Fruit fly (Drosophila melanogaster) whole organism, wandering third instar larva: ENCODE measurements around the gene CG14803.

ENCODE experiments used
- CG32264 ChIP-seq: fragments of 200-800 bp; sonication (Bioruptor generic); optimal IDR thresholded peaks from 2 replicates; lab custom pipeline; 2016; ENCODE audit warnings: missing biosample characterization, missing genetic modification characterization
- CG9705 ChIP-seq: fragments of 200-800 bp; sonication (Bioruptor generic); optimal IDR thresholded peaks from 2 replicates; lab custom pipeline; 2018; ENCODE audit warnings: missing biosample characterization, mild to moderate bottlenecking, missing genetic modification characterization
- Dfd ChIP-seq: fragments of >200 bp; optimal IDR thresholded peaks from 2 replicates; lab custom pipeline; 2017; ENCODE audit warnings: missing biosample characterization, missing genetic modification characterization
- Dif ChIP-seq: fragments of 200-275, 200-300 bp; sonication (Bioruptor generic); optimal IDR thresholded peaks from 2 replicates; lab custom pipeline; 2018; ENCODE audit warnings: missing biosample characterization, missing genetic modification characterization; ENCODE audit not compliant: partially characterized antibody
- GATAd ChIP-seq: sonication (Bioruptor generic); optimal IDR thresholded peaks from 2 replicates; lab custom pipeline; 2016; ENCODE audit warnings: missing biosample characterization, missing genetic modification characterization
- HLH106 ChIP-seq: fragments of 200-800 bp; optimal IDR thresholded peaks from 3 replicates; lab custom pipeline; 2019; ENCODE audit warnings: missing biosample characterization, mild to moderate bottlenecking, missing genetic modification characterization, moderate library complexity
- Hnf4 ChIP-seq: fragments of 200-800 bp; sonication (Bioruptor generic); optimal IDR thresholded peaks from 2 replicates; lab custom pipeline; 2016; ENCODE audit warnings: missing biosample characterization, mild to moderate bottlenecking, missing genetic modification characterization
- Hr78 ChIP-seq: fragments of >200 bp; optimal IDR thresholded peaks from 2 replicates; lab custom pipeline; 2017; ENCODE audit warnings: missing biosample characterization, missing genetic modification characterization
- Hr83 ChIP-seq: fragments of 200-300 bp; sonication (Bioruptor generic); optimal IDR thresholded peaks from 2 replicates; lab custom pipeline; 2016; ENCODE audit warnings: missing biosample characterization, mild to moderate bottlenecking, missing genetic modification characterization, moderate library complexity; ENCODE audit not compliant: poor library complexity, severe bottlenecking
- Jra ChIP-seq: sonication (Bioruptor generic); optimal IDR thresholded peaks from 2 replicates; lab custom pipeline; 2016; ENCODE audit warnings: missing biosample characterization, missing genetic modification characterization
- Myc ChIP-seq: fragments of >200 bp; optimal IDR thresholded peaks from 2 replicates; lab custom pipeline; 2017
- N ChIP-seq: fragments of >200 bp; optimal IDR thresholded peaks from 2 replicates; lab custom pipeline; 2018; ENCODE audit warnings: missing biosample characterization, missing external identifiers, missing genetic modification characterization
- OdsH ChIP-seq: fragments of 200-800 bp; sonication (Bioruptor generic); optimal IDR thresholded peaks from 2 replicates; lab custom pipeline; 2016; ENCODE audit warnings: missing biosample characterization, mild to moderate bottlenecking, missing genetic modification characterization
- Rel ChIP-seq, 2 experiments: fragments of 200-800 bp; sonication (Bioruptor generic) in 1 of 2; optimal IDR thresholded peaks; 2 replicates in 1 of 2; 3 replicates in 1 of 2; lab custom pipeline; 2016 to 2019; ENCODE audit warnings: mild to moderate bottlenecking in 2 of 2, missing biosample characterization in 2 of 2, missing genetic modification characterization in 2 of 2, moderate library complexity in 1 of 2
- Sp1 ChIP-seq: fragments of 200-800 bp; sonication (Bioruptor generic); optimal IDR thresholded peaks from 3 replicates; lab custom pipeline; 2019; ENCODE audit warnings: missing biosample characterization, mild to moderate bottlenecking, missing genetic modification characterization, moderate library complexity
- Vsx2 ChIP-seq: fragments of 200-300, 225-300 bp; sonication (Bioruptor generic); optimal IDR thresholded peaks from 2 replicates; lab custom pipeline; 2018; ENCODE audit warnings: missing biosample characterization, missing genetic modification characterization; ENCODE audit not compliant: partially characterized antibody
- br ChIP-seq: fragments of 200-800 bp; sonication (Bioruptor generic); optimal IDR thresholded peaks from 2 replicates; lab custom pipeline; 2016; ENCODE audit warnings: missing biosample characterization, missing genetic modification characterization
- brk ChIP-seq: fragments of 200-800 bp; sonication (Bioruptor generic); optimal IDR thresholded peaks from 2 replicates; lab custom pipeline; 2016; ENCODE audit warnings: missing biosample characterization, mild to moderate bottlenecking, missing genetic modification characterization
- dl ChIP-seq, 2 experiments: fragments of 175-275, 200-275 bp in 1 of 2; fragments of 200-275 bp in 1 of 2; sonication (Bioruptor generic); optimal IDR thresholded peaks; lab custom pipeline; 2018; ENCODE audit warnings: mild to moderate bottlenecking in 2 of 2, missing biosample characterization in 2 of 2, missing genetic modification characterization in 2 of 2, moderate library complexity in 2 of 2; ENCODE audit not compliant: partially characterized antibody in 2 of 2, insufficient read depth in 1 of 2
- dmrt93B ChIP-seq: fragments of 200-800 bp; sonication (Bioruptor generic); optimal IDR thresholded peaks from 2 replicates; lab custom pipeline; 2018; ENCODE audit warnings: missing biosample characterization, mild to moderate bottlenecking, missing genetic modification characterization
- dsf ChIP-seq: sonication (Bioruptor generic); optimal IDR thresholded peaks from 2 replicates; lab custom pipeline; 2016; ENCODE audit warnings: missing biosample characterization, missing genetic modification characterization, borderline replicate concordance
- ey ChIP-seq: fragments of 200-800 bp; sonication (Bioruptor generic); optimal IDR thresholded peaks from 2 replicates; lab custom pipeline; 2016; ENCODE audit warnings: missing biosample characterization, missing genetic modification characterization
- foxo ChIP-seq, 2 experiments: fragments of 200-800 bp; sonication (Bioruptor generic); optimal IDR thresholded peaks; 2 replicates in 1 of 2; 3 replicates in 1 of 2; lab custom pipeline; 2016 to 2017; ENCODE audit warnings: missing biosample characterization in 2 of 2, missing genetic modification characterization in 2 of 2
- fru ChIP-seq: fragments of 200-800 bp; sonication (Bioruptor generic); optimal IDR thresholded peaks from 3 replicates; lab custom pipeline; 2016; ENCODE audit warnings: missing biosample characterization, mild to moderate bottlenecking, missing genetic modification characterization
- h ChIP-seq: fragments of 200-800 bp; sonication (Bioruptor generic); optimal IDR thresholded peaks from 3 replicates; lab custom pipeline; 2016; ENCODE audit warnings: missing biosample characterization, mild to moderate bottlenecking, missing genetic modification characterization
- jim ChIP-seq: fragments of 175-275, 200-325 bp; sonication (Bioruptor generic); optimal IDR thresholded peaks from 2 replicates; lab custom pipeline; 2016; ENCODE audit warnings: missing biosample characterization, mild to moderate bottlenecking, missing genetic modification characterization
- lola ChIP-seq: fragments of >200 bp; optimal IDR thresholded peaks from 2 replicates; lab custom pipeline; 2017; ENCODE audit warnings: missing biosample characterization, missing genetic modification characterization
- pan ChIP-seq: fragments of >200 bp; optimal IDR thresholded peaks from 2 replicates; lab custom pipeline; 2017
- psq ChIP-seq: fragments of 200-800 bp; sonication (Bioruptor generic); optimal IDR thresholded peaks from 3 replicates; lab custom pipeline; 2017; ENCODE audit warnings: missing biosample characterization, mild to moderate bottlenecking, missing genetic modification characterization, moderate library complexity
- rgr ChIP-seq: fragments of 200-800 bp; sonication (Bioruptor generic); optimal IDR thresholded peaks from 3 replicates; lab custom pipeline; 2016; ENCODE audit warnings: missing biosample characterization, mild to moderate bottlenecking, missing genetic modification characterization
- sage ChIP-seq: fragments of 200-800 bp; sonication (Bioruptor generic); optimal IDR thresholded peaks from 2 replicates; lab custom pipeline; 2016; ENCODE audit warnings: missing biosample characterization, mild to moderate bottlenecking, missing genetic modification characterization
- sv ChIP-seq: fragments of 200-800 bp; sonication (Bioruptor generic); optimal IDR thresholded peaks from 3 replicates; lab custom pipeline; 2016; ENCODE audit warnings: missing biosample characterization, missing genetic modification characterization
- usp ChIP-seq: fragments of >200 bp; optimal IDR thresholded peaks from 2 replicates; lab custom pipeline; 2017; ENCODE audit warnings: missing biosample characterization, missing genetic modification characterization
- woc ChIP-seq: sonication (Bioruptor generic); optimal IDR thresholded peaks from 2 replicates; lab custom pipeline; 2016; ENCODE audit warnings: missing biosample characterization, mild to moderate bottlenecking, missing genetic modification characterization

Gene CG14803

dm6 chrX:1861620-1862184, 7.0 kb upstream of the CG14803 start, which contains the start of gene deltaCOP (continued):
- no peak for TF ChIP-seq dl (GFP tag; optimal IDR thresholded peaks at IDR 0.05; lab: Kevin White, UChicago; ENCODE audit: insufficient read depth in 1 of 2, partially characterized antibody in 2 of 2)

- TF ChIP-seq psq (GFP tag; lab: Kevin White, UChicago) (no peak), Myc (peak; percentile 56)
Observed at dm6 chrX:1865673-1866072, 3.0 kb upstream of the CG14803 start, which contains the start of the genes Gcna and MED18. Gene Gcna, minus strand, starts transcription at chrX:1865835. Gene MED18, plus strand, starts transcription at chrX:1865909.

dm6 chrX:1873515-1874126, 5.0 kb downstream of the CG14803 start, which contains the start of the genes Pgam5 and Vps26:
Gene Pgam5, minus strand, starts transcription at chrX:1873565.
Gene Vps26, plus strand, starts transcription at chrX:1873853.
- peak; percentile 15 for TF ChIP-seq Sp1 (GFP tag; lab: Kevin White, UChicago)
- TF ChIP-seq GATAd (GFP tag; lab: Kevin White, UChicago), result no peak

dm6 chrX:1877107-1877736, 8.6 kb downstream of the CG14803 start, which contains the start of the genes CG14817 and CG14805:
Gene CG14817, minus strand, starts transcription at chrX:1877270.
Gene CG14805, plus strand, starts transcription at chrX:1877317.
- no peak for TF ChIP-seq Hnf4 (GFP tag; lab: Kevin White, UChicago)
- TF ChIP-seq woc (GFP tag; lab: Kevin White, UChicago), result no peak
- TF ChIP-seq rgr (GFP tag; lab: Kevin White, UChicago), result peak; percentile 82
- no peak for TF ChIP-seq fru (GFP tag; lab: Kevin White, UChicago)
- peak; percentile 23 for TF ChIP-seq Rel (GFP tag; optimal IDR thresholded peaks at IDR 0.05; lab: Kevin White, UChicago)
- TF ChIP-seq Rel (tag; optimal IDR thresholded peaks at IDR 0.05; lab: Kevin White, UChicago), result peak; percentile 62
- no peak for TF ChIP-seq sv (GFP tag; lab: Kevin White, UChicago)
- no peak for TF ChIP-seq dl (GFP tag; optimal IDR thresholded peaks at IDR 0.05; lab: Kevin White, UChicago; ENCODE audit: insufficient read depth in 1 of 2, partially characterized antibody in 2 of 2)
- TF ChIP-seq sage, result no peak
- TF ChIP-seq jim (GFP tag; lab: Kevin White, UChicago), result no peak
- TF ChIP-seq Hr83, result peak; percentile 15
- no peak for TF ChIP-seq brk (GFP tag; lab: Kevin White, UChicago)
- TF ChIP-seq dmrt93B (GFP tag; lab: Kevin White, UChicago), result no peak
- TF ChIP-seq pan, result no peak
- TF ChIP-seq Hr78 (GFP tag; lab: Kevin White, UChicago), result no peak
- peak; percentile 61 for TF ChIP-seq HLH106
- no peak for TF ChIP-seq N (GFP tag; lab: Kevin White, UChicago)
- no peak for TF ChIP-seq Vsx2
- peak; percentile 82 for TF ChIP-seq Sp1 (GFP tag; lab: Kevin White, UChicago)
- no peak for TF ChIP-seq CG32264
- TF ChIP-seq br (GFP tag; lab: Kevin White, UChicago), result no peak
- TF ChIP-seq Dfd, result no peak
- TF ChIP-seq OdsH (GFP tag; lab: Kevin White, UChicago), result peak; percentile 55
- peak; percentile 66 for TF ChIP-seq CG9705
- TF ChIP-seq dsf (GFP tag; lab: Kevin White, UChicago), result no peak
- no peak for TF ChIP-seq usp
- peak in 1 of 2 experiments; percentile 39 for TF ChIP-seq foxo (GFP tag; optimal IDR thresholded peaks at IDR 0.05; lab: Kevin White, UChicago)
- no peak for TF ChIP-seq psq (GFP tag; lab: Kevin White, UChicago)
- TF ChIP-seq ey (GFP tag; lab: Kevin White, UChicago), result no peak

- TF ChIP-seq Hr78 (GFP tag; lab: Kevin White, UChicago) (no peak), Hnf4 (GFP tag; lab: Kevin White, UChicago) (no peak), Hr83 (no peak), Dfd (no peak), Dif (GFP tag; lab: Kevin White, UChicago) (no peak), h (GFP tag; lab: Kevin White, UChicago) (peak; percentile 66), Rel (GFP tag; optimal IDR thresholded peaks at IDR 0.05; lab: Kevin White, UChicago) (no peak), Rel (tag; optimal IDR thresholded peaks at IDR 0.05; lab: Kevin White, UChicago) (peak; percentile 58), sv (GFP tag; lab: Kevin White, UChicago) (peak; percentile 47), dl (GFP tag; optimal IDR thresholded peaks at IDR 0.05; lab: Kevin White, UChicago; ENCODE audit: insufficient read depth in 1 of 2, partially characterized antibody in 2 of 2) (no peak), CG32264 (no peak), foxo (GFP tag; optimal IDR thresholded peaks at IDR 0.05; lab: Kevin White, UChicago) (peak in 1 of 2 experiments; percentile 67), lola (GFP tag; lab: Kevin White, UChicago) (no peak), woc (GFP tag; lab: Kevin White, UChicago) (no peak), GATAd (GFP tag; lab: Kevin White, UChicago) (no peak), br (GFP tag; lab: Kevin White, UChicago) (peak; percentile 30), OdsH (GFP tag; lab: Kevin White, UChicago) (peak; percentile 14), ey (GFP tag; lab: Kevin White, UChicago) (peak; percentile 59), psq (GFP tag; lab: Kevin White, UChicago) (peak; percentile 15), sage (no peak), Sp1 (GFP tag; lab: Kevin White, UChicago) (peak; percentile 56), Vsx2 (no peak), jim (GFP tag; lab: Kevin White, UChicago) (no peak), usp (no peak), CG9705 (peak; percentile 45), Jra (GFP tag; lab: Kevin White, UChicago) (no peak), HLH106 (peak; percentile 61), rgr (GFP tag; lab: Kevin White, UChicago) (peak; percentile 66)
Observed at dm6 chrX:1879606-1880110, 11.0 kb downstream of the CG14803 start, which contains the start of gene CG14818. Gene CG14818, minus strand, starts transcription at chrX:1879774.
